Worm (Caenorhabditis elegans): ENCODE measurements around the gene F53C11.4.
A peak's percentile ranks its signal among the peaks of the same experiment; 100 is the strongest.

Gene F53C11.4

DNA sequence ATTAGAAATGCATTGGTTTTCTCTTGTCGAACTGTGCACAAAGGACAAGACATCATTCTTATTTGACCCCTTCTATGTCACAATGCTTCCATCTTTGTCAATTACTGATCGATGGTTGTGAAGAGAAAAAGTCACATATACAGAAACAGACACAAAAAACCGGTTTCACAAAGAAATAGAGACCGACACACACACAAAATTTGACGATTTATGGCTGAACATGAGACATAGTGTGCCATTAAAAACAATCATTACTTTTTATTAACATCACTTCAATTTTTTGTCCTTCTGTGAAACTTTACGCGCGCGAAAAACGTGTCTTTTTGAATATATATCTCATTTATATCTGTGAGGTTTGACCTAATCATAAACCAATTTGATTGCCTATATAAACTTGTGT, 3.4 kb upstream of the F53C11.4 start:
- TF ChIP-seq lin-32 (GFP tag; optimal IDR thresholded peaks at IDR 0.05) = no peak
- TF ChIP-seq ham-2 (GFP tag; optimal IDR thresholded peaks at IDR 0.05) = no peak
- TF ChIP-seq elt-1 (tag; optimal IDR thresholded peaks at IDR 0.05; ENCODE audit: borderline replicate concordance, insufficient read depth) = no peak
- TF ChIP-seq nhr-76 (tag; optimal IDR thresholded peaks at IDR 0.05) = no peak
- TF ChIP-seq lin-13 (tag; optimal IDR thresholded peaks at IDR 0.05) = no peak
- TF ChIP-seq ceh-43 (GFP tag; optimal IDR thresholded peaks at IDR 0.05) = no peak
- no peak for TF ChIP-seq flh-1 (GFP tag; optimal IDR thresholded peaks at IDR 0.05)
- no peak for TF ChIP-seq nhr-2 (tag; optimal IDR thresholded peaks at IDR 0.05)
- no peak for TF ChIP-seq nhr-28 (tag; optimal IDR thresholded peaks at IDR 0.05)
- TF ChIP-seq ztf-11 (tag; optimal IDR thresholded peaks at IDR 0.05) = no peak
- TF ChIP-seq tbx-8 (GFP tag; optimal IDR thresholded peaks at IDR 0.05) = no peak
- no peak for TF ChIP-seq pha-4 (tag; optimal IDR thresholded peaks at IDR 0.05)
- no peak for TF ChIP-seq unc-62 (GFP tag; optimal IDR thresholded peaks at IDR 0.05)
- TF ChIP-seq nhr-12 (tag; optimal IDR thresholded peaks at IDR 0.05) = no peak
- TF ChIP-seq hlh-1 (tag; optimal IDR thresholded peaks at IDR 0.05) = no peak
- TF ChIP-seq drap-1 (GFP tag; optimal IDR thresholded peaks at IDR 0.05) = no peak
- no peak for TF ChIP-seq mls-2 (tag; optimal IDR thresholded peaks at IDR 0.05)

DNA sequence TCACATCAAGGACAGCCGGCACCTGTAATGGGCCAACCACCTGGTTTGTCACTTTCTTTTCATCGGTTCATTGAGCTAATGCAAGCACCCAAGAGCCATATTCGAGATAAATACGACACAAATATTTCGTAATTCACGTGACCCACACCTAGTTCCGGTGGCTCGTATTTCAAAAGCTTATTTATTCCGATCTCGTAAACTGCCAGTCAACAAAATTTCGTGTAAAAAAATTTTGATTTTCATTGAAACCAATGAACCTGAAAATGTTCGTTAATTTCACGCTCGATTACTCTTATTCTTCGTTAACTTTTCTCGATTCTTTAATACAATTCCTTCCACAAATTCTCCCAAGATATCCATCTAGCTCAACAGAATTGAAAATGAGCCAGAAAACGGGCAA, 3.0 kb upstream of the F53C11.4 start:
- TF ChIP-seq lsy-2 (tag; optimal IDR thresholded peaks at IDR 0.05) (no peak), mep-1 (tag; optimal IDR thresholded peaks at IDR 0.05) (no peak), M03D4.4 (tag; optimal IDR thresholded peaks at IDR 0.05) (no peak)

- TF ChIP-seq ham-2 (GFP tag; optimal IDR thresholded peaks at IDR 0.05) = no peak
- peak; percentile 94 for TF ChIP-seq unc-62 (GFP tag; optimal IDR thresholded peaks at IDR 0.05)
- TF ChIP-seq ztf-11 (tag; optimal IDR thresholded peaks at IDR 0.05) = no peak
- peak; percentile 82 for TF ChIP-seq nhr-237 (tag; optimal IDR thresholded peaks at IDR 0.05)
- no peak for TF ChIP-seq blmp-1 (tag; optimal IDR thresholded peaks at IDR 0.05)
- TF ChIP-seq ceh-39 (tag; optimal IDR thresholded peaks at IDR 0.05) = peak; percentile 36
- TF ChIP-seq drap-1 (GFP tag; optimal IDR thresholded peaks at IDR 0.05) = peak; percentile 43
- TF ChIP-seq nhr-2 (tag; optimal IDR thresholded peaks at IDR 0.05) = peak; percentile 93
- peak; percentile 78 for TF ChIP-seq lin-13 (tag; optimal IDR thresholded peaks at IDR 0.05)
- TF ChIP-seq unc-120 (tag; optimal IDR thresholded peaks at IDR 0.05; ENCODE audit: poor library complexity, severe bottlenecking) = peak; percentile 91
- no peak for TF ChIP-seq elt-3 (tag; optimal IDR thresholded peaks at IDR 0.05)
- no peak for TF ChIP-seq flh-1 (GFP tag; optimal IDR thresholded peaks at IDR 0.05)
- no peak for TF ChIP-seq nhr-28 (tag; optimal IDR thresholded peaks at IDR 0.05)
- TF ChIP-seq nhr-76 (tag; optimal IDR thresholded peaks at IDR 0.05) = no peak
- TF ChIP-seq nhr-12 (tag; optimal IDR thresholded peaks at IDR 0.05) = no peak
- no peak for TF ChIP-seq bed-3 (GFP tag; optimal IDR thresholded peaks at IDR 0.05)
- TF ChIP-seq elt-1 (tag; optimal IDR thresholded peaks at IDR 0.05; ENCODE audit: borderline replicate concordance, insufficient read depth) = no peak
- peak; percentile 38 for TF ChIP-seq sptf-1 (tag; optimal IDR thresholded peaks at IDR 0.05)
- no peak for TF ChIP-seq lin-32 (GFP tag; optimal IDR thresholded peaks at IDR 0.05)
- peak; percentile 97 for TF ChIP-seq pha-4 (tag; optimal IDR thresholded peaks at IDR 0.05)
- TF ChIP-seq tbx-8 (GFP tag; optimal IDR thresholded peaks at IDR 0.05) = no peak
- TF ChIP-seq cnd-1 (tag; optimal IDR thresholded peaks at IDR 0.05) = peak; percentile 9
- no peak for TF ChIP-seq snpc-4 (tag; optimal IDR thresholded peaks at IDR 0.05)
- no peak for TF ChIP-seq unc-39 (tag; optimal IDR thresholded peaks at IDR 0.05)
- peak; percentile 81 for TF ChIP-seq mep-1 (tag; optimal IDR thresholded peaks at IDR 0.05)
- no peak for TF ChIP-seq sem-2 (GFP tag; optimal IDR thresholded peaks at IDR 0.05)
- peak; percentile 59 for TF ChIP-seq ces-1 (GFP tag; optimal IDR thresholded peaks at IDR 0.05)
- TF ChIP-seq hlh-1 (tag; optimal IDR thresholded peaks at IDR 0.05) = peak; percentile 47
- TF ChIP-seq ceh-43 (GFP tag; optimal IDR thresholded peaks at IDR 0.05) = peak; percentile 24
- TF ChIP-seq mls-2 (tag; optimal IDR thresholded peaks at IDR 0.05) = peak; percentile 85
- no peak for TF ChIP-seq mab-5 (tag; optimal IDR thresholded peaks at IDR 0.05)
- no peak for TF ChIP-seq M03D4.4 (tag; optimal IDR thresholded peaks at IDR 0.05)
- no peak for TF ChIP-seq zip-8 (tag; optimal IDR thresholded peaks at IDR 0.05)
- TF ChIP-seq lsy-2 (tag; optimal IDR thresholded peaks at IDR 0.05) = peak; percentile 75
- TF ChIP-seq ceh-83 (GFP tag; optimal IDR thresholded peaks at IDR 0.05) = no peak
Measured at ce11 chrV:13789362-13789761, 2.2 kb upstream of the F53C11.4 start.

All from whole organism, mixed stage, embryonic.